Fruit fly (Drosophila melanogaster) whole organism, prepupa: ENCODE data around the gene CG7202.

Source experiments
- Blimp-1 ChIP-seq: fragments of 200-800 bp; sonication (Bioruptor generic); optimal IDR thresholded peaks from 3 replicates; lab custom pipeline; 2017; ENCODE audit warnings: missing biosample characterization, missing genetic modification characterization, mild to moderate bottlenecking, moderate library complexity, missing genetic modification reagents
- CG10631 ChIP-seq: fragments of 200-800 bp; sonication (Bioruptor generic); optimal IDR thresholded peaks from 2 replicates; lab custom pipeline; 2016; ENCODE audit warnings: missing biosample characterization, missing genetic modification characterization
- CG11294 ChIP-seq: fragments of 200-800 bp; sonication (Bioruptor generic); IDR thresholded peaks from 2 replicates; pipeline ENCODE4 v1.3.6; 2022; ENCODE audit warnings: missing biosample characterization, missing genetic modification characterization
- CG16779 ChIP-seq: fragments of 200-800 bp; sonication (Bioruptor generic); optimal IDR thresholded peaks from 3 replicates; lab custom pipeline; 2017; ENCODE audit warnings: missing biosample characterization, mild to moderate bottlenecking, missing genetic modification characterization
- CG31627 ChIP-seq: fragments of 200-800 bp; sonication (Bioruptor generic); optimal IDR thresholded peaks from 3 replicates; lab custom pipeline; 2016; ENCODE audit warnings: missing biosample characterization, missing genetic modification characterization
- CG32006 ChIP-seq: fragments of 200-800 bp; sonication (Bioruptor generic); optimal IDR thresholded peaks from 3 replicates; lab custom pipeline; 2017; ENCODE audit warnings: missing biosample characterization, mild to moderate bottlenecking, missing genetic modification characterization
- CG34406 ChIP-seq: fragments of 200-800 bp; sonication (Bioruptor generic); optimal IDR thresholded peaks from 3 replicates; lab custom pipeline; 2016; ENCODE audit warnings: missing biosample characterization, missing genetic modification characterization
- CG4318 ChIP-seq: fragments of 200-800 bp; sonication (Bioruptor generic); optimal IDR thresholded peaks from 3 replicates; lab custom pipeline; 2017; ENCODE audit warnings: missing biosample characterization, mild to moderate bottlenecking, missing genetic modification characterization
- CG6163 ChIP-seq: fragments of 200-800 bp; sonication (Bioruptor generic); IDR thresholded peaks from 3 replicates; pipeline ENCODE4 v1.3.6; 2022; ENCODE audit warnings: missing biosample characterization, missing genetic modification characterization
- CG6792 ChIP-seq: fragments of 200-800 bp; sonication (Bioruptor generic); optimal IDR thresholded peaks from 3 replicates; lab custom pipeline; 2016; ENCODE audit warnings: missing biosample characterization, missing genetic modification characterization
- CG8119 ChIP-seq: fragments of 200-800 bp; sonication (Bioruptor generic); IDR thresholded peaks from 3 replicates; pipeline ENCODE4 v1.3.6; 2022; ENCODE audit warnings: missing biosample characterization, missing genetic modification characterization
- CG8319 ChIP-seq: fragments of 200-800 bp; sonication (Bioruptor generic); optimal IDR thresholded peaks from 3 replicates; lab custom pipeline; 2016; ENCODE audit warnings: missing biosample characterization, missing genetic modification characterization
- CG8632 ChIP-seq: fragments of 200-800 bp; sonication (Bioruptor generic); optimal IDR thresholded peaks from 3 replicates; lab custom pipeline; 2016; ENCODE audit warnings: missing biosample characterization, missing genetic modification characterization
- CG9139 ChIP-seq: fragments of 200-800 bp; sonication (Bioruptor generic); optimal IDR thresholded peaks from 3 replicates; lab custom pipeline; 2017; ENCODE audit warnings: missing biosample characterization, mild to moderate bottlenecking, missing genetic modification characterization
- Eip75B ChIP-seq: fragments of 200-800 bp; sonication (Bioruptor generic); optimal IDR thresholded peaks from 3 replicates; lab custom pipeline; 2016; ENCODE audit warnings: missing biosample characterization, missing genetic modification characterization
- Eip78C ChIP-seq: fragments of 200-800 bp; sonication (Bioruptor generic); peaks from one replicate; lab custom pipeline; 2016; ENCODE audit warnings: missing biosample characterization, missing genetic modification characterization
- Eip93F ChIP-seq: fragments of 200-800 bp; sonication (Bioruptor generic); optimal IDR thresholded peaks from 2 replicates; lab custom pipeline; 2016; ENCODE audit warnings: missing biosample characterization, mild to moderate bottlenecking, missing genetic modification characterization
- Gug ChIP-seq: fragments of 200-800 bp; sonication (Bioruptor generic); IDR thresholded peaks from 2 replicates; pipeline ENCODE4 v1.3.6; 2022; ENCODE audit warnings: missing biosample characterization, missing genetic modification characterization
- Hr39 ChIP-seq: fragments of 200-800 bp; sonication (Bioruptor generic); optimal IDR thresholded peaks from 2 replicates; lab custom pipeline; 2016; ENCODE audit warnings: missing biosample characterization, missing genetic modification characterization
- Hr4 ChIP-seq: fragments of 200-800 bp; sonication (Bioruptor generic); optimal IDR thresholded peaks from 3 replicates; lab custom pipeline; 2016; ENCODE audit warnings: missing biosample characterization, missing genetic modification characterization
- Met ChIP-seq: fragments of 200-800 bp; sonication (Bioruptor generic); optimal IDR thresholded peaks from 3 replicates; lab custom pipeline; 2016; ENCODE audit warnings: missing biosample characterization, missing genetic modification characterization
- OdsH ChIP-seq: fragments of 200-800 bp; sonication (Bioruptor generic); optimal IDR thresholded peaks from 3 replicates; lab custom pipeline; 2016; ENCODE audit warnings: missing biosample characterization, missing genetic modification characterization
- Sox102F ChIP-seq: fragments of 200-800 bp; sonication (Bioruptor generic); optimal IDR thresholded peaks from 2 replicates; lab custom pipeline; 2016; ENCODE audit warnings: missing biosample characterization, mild to moderate bottlenecking, missing genetic modification characterization
- Sox14 ChIP-seq: fragments of 200-800 bp; sonication (Bioruptor generic); optimal IDR thresholded peaks from 3 replicates; lab custom pipeline; 2016; ENCODE audit warnings: missing biosample characterization, missing genetic modification characterization
- Sox15 ChIP-seq: fragments of 200-800 bp; sonication (Bioruptor generic); optimal IDR thresholded peaks from 3 replicates; lab custom pipeline; 2016; ENCODE audit warnings: missing biosample characterization, missing genetic modification characterization
- achi ChIP-seq: fragments of 200-800 bp; sonication (Bioruptor generic); optimal IDR thresholded peaks from 3 replicates; lab custom pipeline; 2016; ENCODE audit warnings: missing biosample characterization, missing genetic modification characterization
- cyc ChIP-seq: fragments of 200-800 bp; sonication (Bioruptor generic); optimal IDR thresholded peaks from 3 replicates; lab custom pipeline; 2016; ENCODE audit warnings: missing biosample characterization, missing genetic modification characterization
- dac ChIP-seq: fragments of 200-800 bp; sonication (Bioruptor generic); optimal IDR thresholded peaks from 2 replicates; lab custom pipeline; 2017; ENCODE audit warnings: missing biosample characterization, mild to moderate bottlenecking, missing genetic modification characterization
- dsx ChIP-seq: fragments of 200-800 bp; optimal IDR thresholded peaks from 3 replicates; lab custom pipeline; 2019; ENCODE audit warnings: missing biosample characterization, mild to moderate bottlenecking, missing genetic modification characterization, moderate library complexity; ENCODE audit not compliant: poor library complexity, severe bottlenecking
- eg ChIP-seq: fragments of 200-800 bp; sonication (Bioruptor generic); IDR thresholded peaks from 3 replicates; pipeline ENCODE4 v1.3.6; 2022; ENCODE audit warnings: missing biosample characterization, missing genetic modification characterization
- esn ChIP-seq: fragments of 200-800 bp; sonication (Bioruptor generic); optimal IDR thresholded peaks from 2 replicates; lab custom pipeline; 2016; ENCODE audit warnings: missing biosample characterization, mild to moderate bottlenecking, missing genetic modification characterization, moderate library complexity
- fkh ChIP-seq: fragments of 200-800 bp; sonication (Bioruptor generic); optimal IDR thresholded peaks from 3 replicates; lab custom pipeline; 2017; ENCODE audit warnings: missing biosample characterization, mild to moderate bottlenecking, missing genetic modification characterization, moderate library complexity
- salr ChIP-seq, 2 experiments: fragments of 200-800 bp; sonication (Bioruptor generic); optimal IDR thresholded peaks; 3 replicates each; lab custom pipeline; 2016 to 2018; ENCODE audit warnings: missing biosample characterization in 2 of 2, missing genetic modification characterization in 2 of 2, mild to moderate bottlenecking in 1 of 2
- spab ChIP-seq: fragments of 200-800 bp; sonication (Bioruptor generic); optimal IDR thresholded peaks from 2 replicates; lab custom pipeline; 2017; ENCODE audit warnings: missing biosample characterization, mild to moderate bottlenecking, missing genetic modification characterization, missing genetic modification reagents
- svp ChIP-seq: fragments of 200-800 bp; sonication (Bioruptor generic); peaks from one replicate; lab custom pipeline; 2016; ENCODE audit warnings: missing biosample characterization, missing genetic modification characterization
- topi ChIP-seq: fragments of 200-800 bp; sonication (Bioruptor generic); optimal IDR thresholded peaks from 3 replicates; lab custom pipeline; 2016; ENCODE audit warnings: missing biosample characterization, missing genetic modification characterization
- vri ChIP-seq: fragments of 200-800 bp; sonication (Bioruptor generic); optimal IDR thresholded peaks from 3 replicates; lab custom pipeline; 2016; ENCODE audit warnings: missing biosample characterization, mild to moderate bottlenecking, missing genetic modification characterization

The CG7202 gene

DNA sequence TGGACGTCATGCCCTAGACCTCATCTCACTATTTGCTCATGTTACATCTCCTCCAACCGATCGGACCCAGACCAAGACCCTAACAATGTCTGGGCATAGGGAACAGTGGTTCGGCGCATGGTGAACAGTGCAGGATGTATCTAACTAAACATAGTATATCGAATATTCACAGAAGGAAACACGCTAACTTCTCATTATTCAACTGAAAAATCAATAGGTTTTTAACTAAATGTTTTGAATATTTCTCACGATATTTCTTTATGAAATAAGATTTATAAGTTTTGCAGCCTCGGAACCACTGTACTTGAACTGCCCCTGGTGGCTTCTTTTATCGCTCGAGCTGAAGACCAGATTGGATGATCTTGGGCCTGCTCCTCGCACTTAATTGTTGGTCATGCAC is 39.0 kb downstream of the CG7202 start (continued):
- peak; percentile 52 for TF ChIP-seq achi
- TF ChIP-seq CG10631 (GFP tag; lab: Kevin White, UChicago), result peak; percentile 62
- peak; percentile 17 for TF ChIP-seq Sox102F
- peak; percentile 14 for TF ChIP-seq Hr39 (GFP tag; lab: Kevin White, UChicago)
- TF ChIP-seq CG4318 (GFP tag; lab: Kevin White, UChicago), result no peak
- peak; percentile 31 for TF ChIP-seq CG8632 (GFP tag; lab: Kevin White, UChicago)
- peak; percentile 35 for TF ChIP-seq Hr4 (GFP tag; lab: Kevin White, UChicago)
- peak; percentile 48 for TF ChIP-seq Sox14
- TF ChIP-seq OdsH (GFP tag; lab: Kevin White, UChicago), result peak; percentile 35
- no peak for TF ChIP-seq Blimp-1 (GFP tag; lab: Kevin White, UChicago)
- TF ChIP-seq CG8319 (GFP tag; lab: Kevin White, UChicago), result no peak
- no peak for TF ChIP-seq Gug (GFP tag; lab: Robert Waterston, UW)
- peak; percentile 20 to 27 for TF ChIP-seq salr (GFP tag; optimal IDR thresholded peaks at IDR 0.05; lab: Kevin White, UChicago)
- peak; percentile 85 for TF ChIP-seq dsx
- peak; percentile 57 for TF ChIP-seq Eip75B (GFP tag; lab: Kevin White, UChicago)
- no peak for TF ChIP-seq Sox15
- TF ChIP-seq CG6792, result peak; percentile 49
- peak; percentile 45; the same call in 1 of the 3 replicates for TF ChIP-seq CG8119 (GFP tag; lab: Robert Waterston, UW)
- peak; percentile 29 for TF ChIP-seq CG32006
- peak; percentile 21 for TF ChIP-seq esn
- TF ChIP-seq CG34406, result peak; percentile 40
- no peak for TF ChIP-seq vri (GFP tag; lab: Kevin White, UChicago)
- peak; percentile 29 for TF ChIP-seq topi (GFP tag; lab: Kevin White, UChicago)
- TF ChIP-seq svp, result peak; percentile 74
- peak; percentile 21 for TF ChIP-seq Met (GFP tag; lab: Kevin White, UChicago)
- TF ChIP-seq dac (GFP tag; lab: Kevin White, UChicago), result no peak
- peak; percentile 36 for TF ChIP-seq CG9139
- TF ChIP-seq cyc (GFP tag; lab: Kevin White, UChicago), result no peak
- peak; percentile 75 for TF ChIP-seq CG6163 (GFP tag; lab: Robert Waterston, UW)
- peak; percentile 44; the same call in 1 of the 3 replicates for TF ChIP-seq eg (GFP tag; lab: Robert Waterston, UW)
- TF ChIP-seq, all 60 proteins: peak for 38

- TF ChIP-seq CG32006 (no peak), Eip78C (peak; percentile 16)
Observed at dm6 chr3L:21450486-21450885, 42.1 kb downstream of the CG7202 start.

dm6 chr3L:21449336-21449735 is 43.2 kb downstream of the CG7202 start:
- TF ChIP-seq Eip93F (GFP tag; lab: Kevin White, UChicago) (no peak), Hr39 (GFP tag; lab: Kevin White, UChicago) (no peak), fkh (no peak), CG31627 (no peak), CG11294 (GFP tag; lab: Robert Waterston, UW) (no peak), vri (GFP tag; lab: Kevin White, UChicago) (no peak), Hr4 (GFP tag; lab: Kevin White, UChicago) (no peak), CG16779 (tag; lab: Kevin White, UChicago) (no peak)

- peak; percentile 89 for TF ChIP-seq Sox14
- peak; percentile 17 for TF ChIP-seq CG31627
- TF ChIP-seq fkh, result peak; percentile 43
- TF ChIP-seq spab (GFP tag; lab: Kevin White, UChicago), result no peak
- peak; percentile 9 for TF ChIP-seq cyc (GFP tag; lab: Kevin White, UChicago)
- TF ChIP-seq esn, result peak; percentile 18
- no peak for TF ChIP-seq OdsH (GFP tag; lab: Kevin White, UChicago)
Observed at dm6 chr3L:21445704-21446103, 46.9 kb downstream of the CG7202 start, which contains the start of gene Syx7. Gene Syx7, plus strand, starts transcription at chr3L:21445834.
